Worm (Caenorhabditis elegans): ENCODE data around the gene rer-1.

rer-1 gene

DNA sequence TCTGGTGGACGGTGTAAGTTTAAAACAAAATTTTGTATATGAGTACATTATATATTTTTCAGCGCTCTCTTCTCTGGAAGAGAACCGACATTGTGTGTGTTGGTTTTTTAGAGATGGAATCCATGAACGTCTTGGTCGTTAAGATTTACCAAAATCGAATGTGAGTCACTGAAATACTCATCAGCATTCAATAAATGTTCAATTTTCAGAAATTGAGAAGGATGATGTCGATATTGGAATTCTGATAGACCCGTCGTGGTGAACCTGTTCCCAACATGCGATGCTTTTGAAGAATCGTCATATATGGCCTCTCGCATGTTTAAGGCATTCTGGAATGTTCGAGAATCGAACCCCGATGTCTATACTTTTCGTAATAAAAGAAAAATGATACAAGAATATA is 22.4 kb upstream of the rer-1 start:
- peak; percentile 53 for TF ChIP-seq ama-1 (optimal IDR thresholded peaks at IDR 0.05)
- no peak for TF ChIP-seq ama-1 (GFP tag; optimal IDR thresholded peaks at IDR 0.05)
- peak; percentile 35; the same call in 1 of the 2 replicates for TF ChIP-seq hsf-1 (GFP tag; IDR thresholded peaks at IDR 0.05)
- no peak for TF ChIP-seq hmg-20 (GFP tag; IDR thresholded peaks at IDR 0.05)

DNA sequence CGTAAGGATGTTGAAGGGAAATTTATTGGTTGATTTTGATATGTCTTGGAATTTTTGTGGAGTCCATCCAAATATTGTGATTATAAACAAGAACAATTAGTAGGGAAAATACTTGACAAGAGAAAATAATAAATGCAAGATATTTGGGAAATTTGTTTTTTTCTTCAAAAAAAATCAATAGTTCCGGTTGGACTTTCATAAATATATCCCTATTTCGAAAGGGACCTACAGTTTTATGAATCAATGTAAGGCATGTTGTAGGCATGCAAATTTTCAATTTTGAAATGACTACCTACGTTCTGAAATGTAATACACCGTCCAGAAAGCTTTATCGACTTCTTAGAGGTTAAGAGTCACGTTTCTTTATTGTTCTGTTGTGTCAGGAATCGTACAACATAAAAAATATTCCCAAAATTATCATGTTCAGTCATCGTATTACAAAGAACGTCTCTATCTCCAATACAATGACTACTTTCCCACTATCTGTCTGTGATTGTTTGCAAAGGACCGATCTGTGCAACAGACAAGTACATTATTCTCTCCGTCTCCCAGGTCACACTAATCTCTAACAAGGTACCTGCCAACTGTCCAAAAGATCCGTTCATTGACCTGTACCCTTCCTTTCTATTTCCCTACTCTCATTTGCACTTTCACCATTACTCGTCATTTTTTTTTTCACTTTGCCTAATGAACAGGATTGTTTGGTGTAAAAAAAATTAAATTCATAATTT is 21.2 kb upstream of the rer-1 start, which contains the start of gene F07H5.13:
Gene F07H5.13, plus strand, starts transcription at position 730 of the 731 bp plus-strand sequence.
- TF ChIP-seq pha-4 (tag; optimal IDR thresholded peaks at IDR 0.05) = no peak
- TF ChIP-seq attf-6 (GFP tag; IDR thresholded peaks at IDR 0.05) = no peak
- no peak for TF ChIP-seq lsl-1 (GFP tag; optimal IDR thresholded peaks at IDR 0.05)
- no peak for TF ChIP-seq egl-18 (GFP tag; IDR thresholded peaks at IDR 0.05)
- peak; percentile 43 for TF ChIP-seq somi-1 (GFP tag; optimal IDR thresholded peaks at IDR 0.05)
- TF ChIP-seq unc-130 (GFP tag; optimal IDR thresholded peaks at IDR 0.05) = no peak
- TF ChIP-seq akir-1 (GFP tag; optimal IDR thresholded peaks at IDR 0.05) = no peak
- no peak for TF ChIP-seq attf-5 (GFP tag; optimal IDR thresholded peaks at IDR 0.05)
- TF ChIP-seq let-526 (GFP tag; IDR thresholded peaks at IDR 0.05) = no peak
- peak; percentile 41 for TF ChIP-seq ztf-26 (tag; optimal IDR thresholded peaks at IDR 0.05)
- TF ChIP-seq Y53F4B.3 (GFP tag; IDR thresholded peaks at IDR 0.05) = no peak
- no peak for TF ChIP-seq nhr-27 (tag; optimal IDR thresholded peaks at IDR 0.05)
- no peak for TF ChIP-seq ceh-27 (GFP tag; optimal IDR thresholded peaks at IDR 0.05)
- TF ChIP-seq nfyb-1 (GFP tag; IDR thresholded peaks at IDR 0.05) = peak; percentile 55
- TF ChIP-seq rec-8 (tag; optimal IDR thresholded peaks at IDR 0.05) = no peak
- no peak for TF ChIP-seq die-1 (tag; optimal IDR thresholded peaks at IDR 0.05)
- no peak for TF ChIP-seq C17E4.6 (GFP tag; IDR thresholded peaks at IDR 0.05)
- TF ChIP-seq chd-7 (tag; optimal IDR thresholded peaks at IDR 0.05) = peak; percentile 60
- no peak for TF ChIP-seq nfya-1 (tag; optimal IDR thresholded peaks at IDR 0.05; ENCODE audit: borderline replicate concordance, insufficient read depth)
- peak in 1 of 3 experiments; percentile 50 for TF ChIP-seq lin-35 (GFP tag; optimal IDR thresholded peaks at IDR 0.05)
- TF ChIP-seq repo-1 (tag; optimal IDR thresholded peaks at IDR 0.05) = peak; percentile 88
- peak; percentile 41 for TF ChIP-seq atf-7 (tag; optimal IDR thresholded peaks at IDR 0.05)
- TF ChIP-seq B0035.1 (tag; optimal IDR thresholded peaks at IDR 0.05) = no peak
- no peak for TF ChIP-seq Y67H2A.10 (GFP tag; conservative IDR thresholded peaks at IDR 0.05)
- no peak for TF ChIP-seq lin-26 (GFP tag; IDR thresholded peaks at IDR 0.05)
- no peak for TF ChIP-seq snpc-1.1 (tag; optimal IDR thresholded peaks at IDR 0.05; ENCODE audit: insufficient read depth)
- no peak for TF ChIP-seq cebp-1 (GFP tag; IDR thresholded peaks at IDR 0.05)
- TF ChIP-seq cebp-1 (tag; optimal IDR thresholded peaks at IDR 0.05) = peak; percentile 51
- no peak for TF ChIP-seq attf-3 (GFP tag; conservative IDR thresholded peaks at IDR 0.05)
- TF ChIP-seq nhr-120 (GFP tag; IDR thresholded peaks at IDR 0.05) = no peak
- TF ChIP-seq xnd-1 (tag; optimal IDR thresholded peaks at IDR 0.05) = no peak
- no peak for TF ChIP-seq ZK185.1 (tag; optimal IDR thresholded peaks at IDR 0.05; ENCODE audit: poor library complexity, severe bottlenecking)
- TF ChIP-seq tlf-1 (GFP tag; optimal IDR thresholded peaks at IDR 0.05) = peak; percentile 22
- no peak for TF ChIP-seq ztf-25 (GFP tag; IDR thresholded peaks at IDR 0.05)
- TF ChIP-seq madf-8 (GFP tag; conservative IDR thresholded peaks at IDR 0.05) = no peak
- peak; percentile 33 for TF ChIP-seq madf-10 (tag; optimal IDR thresholded peaks at IDR 0.05)
- TF ChIP-seq aptf-3 (GFP tag; IDR thresholded peaks at IDR 0.05) = no peak
- TF ChIP-seq F23B12.7 (tag; optimal IDR thresholded peaks at IDR 0.05; ENCODE audit: insufficient read depth) = no peak
- TF ChIP-seq gei-17 (GFP tag; optimal IDR thresholded peaks at IDR 0.05) = no peak
- no peak for TF ChIP-seq dpff-1 (tag; optimal IDR thresholded peaks at IDR 0.05)
- no peak for TF ChIP-seq bed-2 (GFP tag; IDR thresholded peaks at IDR 0.05)
- TF ChIP-seq C06A6.2 (GFP tag; conservative IDR thresholded peaks at IDR 0.05) = no peak
